Worm (Caenorhabditis elegans): ENCODE measurements around the gene eat-3.

DNA sequence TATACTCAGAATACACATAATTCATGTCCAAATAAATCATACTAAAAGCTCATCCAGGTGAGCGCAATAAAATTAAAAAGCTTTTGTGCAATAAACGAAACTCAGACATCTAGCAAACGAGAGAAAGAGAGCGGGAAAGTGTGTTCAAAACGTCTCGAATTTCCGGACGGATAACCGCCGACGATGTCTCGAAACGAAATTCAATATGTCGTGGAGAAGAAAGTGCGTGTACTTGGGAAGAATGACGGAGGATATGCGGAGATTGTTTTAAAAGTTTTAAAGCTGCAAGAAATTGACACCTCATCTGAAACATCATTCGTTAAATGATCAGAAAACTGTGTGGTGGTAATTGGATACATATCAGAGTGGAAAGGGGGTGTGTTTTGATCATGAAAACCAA, 9.9 kb upstream of the eat-3 start:
- no peak for TF ChIP-seq ztf-29 (GFP tag; IDR thresholded peaks at IDR 0.05)
- TF ChIP-seq klf-2 (GFP tag; conservative IDR thresholded peaks at IDR 0.05) = no peak
- TF ChIP-seq ztf-23 (GFP tag; IDR thresholded peaks at IDR 0.05) = no peak
- no peak for TF ChIP-seq ref-1 (GFP tag; conservative IDR thresholded peaks at IDR 0.05)
- no peak for TF ChIP-seq T22C8.4 (GFP tag; IDR thresholded peaks at IDR 0.05)
- TF ChIP-seq tab-1 (GFP tag; IDR thresholded peaks at IDR 0.05) = no peak
- no peak for TF ChIP-seq cog-1 (tag; optimal IDR thresholded peaks at IDR 0.05)
- TF ChIP-seq flt-1 (GFP tag; IDR thresholded peaks at IDR 0.05) = no peak
- TF ChIP-seq med-1 (GFP tag; optimal IDR thresholded peaks at IDR 0.05; ENCODE audit: insufficient read depth) = no peak

Measured in whole organism, midembryonic.